Worm (Caenorhabditis elegans): ENCODE data around the gene K02E11.10.

The K02E11.10 gene

ce11 chrV:14240694-14241201 lies at the start of gene K02E11.10:
TSS of gene K02E11.10 (minus strand) at chrV:14241151.
- TF ChIP-seq ceh-8 (GFP tag; optimal IDR thresholded peaks at IDR 0.05) (peak; percentile 25), hlh-4 (tag; optimal IDR thresholded peaks at IDR 0.05) (no peak)

DNA sequence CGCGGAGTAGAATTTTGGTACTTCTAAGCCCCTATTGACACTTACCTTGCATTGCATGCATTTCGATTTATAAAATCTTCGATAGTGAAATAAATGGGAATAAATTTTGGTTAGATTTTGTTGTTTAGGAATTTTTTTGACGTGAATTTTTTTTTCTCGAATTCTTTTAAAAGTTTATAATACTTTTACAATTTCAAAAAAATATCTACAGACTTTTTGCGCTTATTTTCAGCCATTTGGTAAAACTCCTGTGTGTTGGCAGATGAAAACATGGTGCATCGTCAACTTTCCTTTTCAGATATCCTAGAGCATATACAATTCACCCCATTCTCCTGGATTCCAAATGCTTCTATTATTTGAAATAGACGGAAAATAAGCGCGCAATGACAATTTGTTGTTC lies 49.7 kb upstream of the K02E11.10 start, which contains the start of gene F14D7.18:
TSS of gene F14D7.18 (minus strand) at position 101 of the 400 bp plus-strand sequence.
- TF ChIP-seq ets-5 (GFP tag; IDR thresholded peaks at IDR 0.05) (no peak), ceh-88 (GFP tag; IDR thresholded peaks at IDR 0.05) (no peak), fkh-4 (tag; optimal IDR thresholded peaks at IDR 0.05; ENCODE audit: borderline replicate concordance) (no peak), blmp-1 (tag; optimal IDR thresholded peaks at IDR 0.05) (no peak), sptf-1 (tag; optimal IDR thresholded peaks at IDR 0.05) (no peak), mdl-1 (tag; optimal IDR thresholded peaks at IDR 0.05) (no peak), xbp-1 (tag; optimal IDR thresholded peaks at IDR 0.05) (no peak), efl-1 (optimal IDR thresholded peaks at IDR 0.05) (no peak), efl-1 (GFP tag; optimal IDR thresholded peaks at IDR 0.05 in 1 of 2) (no peak), grh-1 (GFP tag; IDR thresholded peaks at IDR 0.05) (no peak), nhr-47 (tag; optimal IDR thresholded peaks at IDR 0.05) (no peak), ceh-82 (tag; optimal IDR thresholded peaks at IDR 0.05) (no peak), Y116A8C.19 (tag; optimal IDR thresholded peaks at IDR 0.05; ENCODE audit: borderline replicate concordance) (no peak), dpl-1 (GFP tag; optimal IDR thresholded peaks at IDR 0.05) (no peak), nhr-90 (tag; optimal IDR thresholded peaks at IDR 0.05; ENCODE audit: poor library complexity) (no peak), alr-1 (tag; optimal IDR thresholded peaks at IDR 0.05; ENCODE audit: borderline replicate concordance) (no peak), C16A3.4 (tag; optimal IDR thresholded peaks at IDR 0.05) (no peak), pqm-1 (tag; optimal IDR thresholded peaks at IDR 0.05) (no peak), lin-13 (GFP tag; optimal IDR thresholded peaks at IDR 0.05) (no peak), fkh-8 (tag; optimal IDR thresholded peaks at IDR 0.05) (no peak)

ce11 chrV:14289363-14289762 lies 48.4 kb upstream of the K02E11.10 start, which contains the start of gene F14D7.1:
TSS of gene F14D7.1 (minus strand) at chrV:14289463.
- TF ChIP-seq lin-35 (GFP tag; optimal IDR thresholded peaks at IDR 0.05), result no peak
- TF ChIP-seq nhr-47 (tag; optimal IDR thresholded peaks at IDR 0.05), result no peak
- no peak for TF ChIP-seq elt-2 (tag; optimal IDR thresholded peaks at IDR 0.05)
- no peak for TF ChIP-seq fkh-4 (tag; optimal IDR thresholded peaks at IDR 0.05; ENCODE audit: borderline replicate concordance)
- TF ChIP-seq hpl-2 (GFP tag; optimal IDR thresholded peaks at IDR 0.05), result no peak
- TF ChIP-seq nhr-85 (tag), result no peak
- TF ChIP-seq pax-3 (tag; optimal IDR thresholded peaks at IDR 0.05), result no peak
- TF ChIP-seq skn-1 (tag; optimal IDR thresholded peaks at IDR 0.05), result no peak
- no peak for TF ChIP-seq sup-37 (GFP tag; optimal IDR thresholded peaks at IDR 0.05)
- TF ChIP-seq unc-86 (tag; optimal IDR thresholded peaks at IDR 0.05), result no peak
- no peak for TF ChIP-seq C16A3.4 (tag; optimal IDR thresholded peaks at IDR 0.05)
- TF ChIP-seq egl-27 (tag; optimal IDR thresholded peaks at IDR 0.05), result no peak
- TF ChIP-seq elt-3 (tag; optimal IDR thresholded peaks at IDR 0.05), result no peak
- TF ChIP-seq nhr-76 (tag; optimal IDR thresholded peaks at IDR 0.05), result no peak
- TF ChIP-seq Y116A8C.19 (tag; optimal IDR thresholded peaks at IDR 0.05; ENCODE audit: borderline replicate concordance), result no peak

DNA sequence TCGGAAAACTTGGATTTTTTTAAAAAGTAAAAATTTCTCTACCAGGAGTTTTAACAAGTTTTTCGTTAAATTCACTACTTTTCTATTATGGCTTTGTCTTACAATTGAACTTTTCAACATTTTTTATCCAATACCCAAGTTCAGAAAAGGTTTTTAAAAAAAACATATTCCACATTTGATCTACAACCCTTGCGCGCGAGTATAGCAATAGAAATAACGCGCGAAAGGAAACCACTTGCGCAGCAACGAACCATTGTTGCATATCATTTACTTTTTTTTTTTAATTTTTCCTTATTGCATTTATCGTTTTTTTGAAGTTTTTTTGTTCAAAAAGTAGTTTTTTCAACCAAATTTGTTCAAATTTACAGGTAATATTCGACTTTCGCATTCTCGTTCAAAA lies 44.9 kb upstream of the K02E11.10 start, which contains the start of gene F40G12.11:
TSS of gene F40G12.11 (plus strand) at position 369 of the 400 bp plus-strand sequence.
- no peak for TF ChIP-seq ets-5 (GFP tag; IDR thresholded peaks at IDR 0.05)
- no peak for TF ChIP-seq pqm-1 (tag; optimal IDR thresholded peaks at IDR 0.05)

DNA sequence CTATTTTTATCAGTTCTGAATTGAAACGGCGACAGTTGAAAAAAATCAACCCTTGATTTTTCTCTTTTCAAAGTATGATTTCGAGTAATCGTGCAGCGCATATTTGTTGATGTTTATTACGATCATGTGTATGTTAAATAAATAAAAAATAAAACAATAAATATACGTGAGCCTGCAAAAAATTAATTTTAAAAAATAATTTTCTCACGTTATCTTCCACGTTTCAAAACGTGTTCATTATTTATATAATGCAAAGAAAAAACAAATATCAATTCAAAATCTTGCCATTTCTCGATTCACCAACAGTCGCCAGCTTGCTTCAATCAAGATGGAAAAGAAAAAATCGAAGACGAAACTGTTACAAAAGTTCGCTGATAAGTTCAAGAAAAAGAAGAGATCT lies 42.3 kb upstream of the K02E11.10 start, which contains the start of gene F40G12.10:
TSS of gene F40G12.10 (plus strand) at position 301 of the 400 bp plus-strand sequence.
- TF ChIP-seq alr-1 (tag; optimal IDR thresholded peaks at IDR 0.05; ENCODE audit: borderline replicate concordance), result no peak
- no peak for TF ChIP-seq nhr-237 (tag; optimal IDR thresholded peaks at IDR 0.05)
- TF ChIP-seq lin-35 (GFP tag; optimal IDR thresholded peaks at IDR 0.05), result no peak
- no peak for TF ChIP-seq tbx-2 (tag; optimal IDR thresholded peaks at IDR 0.05)
- TF ChIP-seq irx-1 (tag; optimal IDR thresholded peaks at IDR 0.05), result no peak
- TF ChIP-seq hlh-17 (GFP tag; optimal IDR thresholded peaks at IDR 0.05; ENCODE audit: borderline replicate concordance), result no peak
- no peak for TF ChIP-seq lir-3 (tag; optimal IDR thresholded peaks at IDR 0.05; ENCODE audit: poor library complexity)
- no peak for TF ChIP-seq ceh-90 (tag; optimal IDR thresholded peaks at IDR 0.05)
- TF ChIP-seq nhr-76 (tag; optimal IDR thresholded peaks at IDR 0.05), result no peak
